Fruit fly (Drosophila melanogaster): Measurements from ENCODE around the gene Trim9.

The Trim9 gene

DNA sequence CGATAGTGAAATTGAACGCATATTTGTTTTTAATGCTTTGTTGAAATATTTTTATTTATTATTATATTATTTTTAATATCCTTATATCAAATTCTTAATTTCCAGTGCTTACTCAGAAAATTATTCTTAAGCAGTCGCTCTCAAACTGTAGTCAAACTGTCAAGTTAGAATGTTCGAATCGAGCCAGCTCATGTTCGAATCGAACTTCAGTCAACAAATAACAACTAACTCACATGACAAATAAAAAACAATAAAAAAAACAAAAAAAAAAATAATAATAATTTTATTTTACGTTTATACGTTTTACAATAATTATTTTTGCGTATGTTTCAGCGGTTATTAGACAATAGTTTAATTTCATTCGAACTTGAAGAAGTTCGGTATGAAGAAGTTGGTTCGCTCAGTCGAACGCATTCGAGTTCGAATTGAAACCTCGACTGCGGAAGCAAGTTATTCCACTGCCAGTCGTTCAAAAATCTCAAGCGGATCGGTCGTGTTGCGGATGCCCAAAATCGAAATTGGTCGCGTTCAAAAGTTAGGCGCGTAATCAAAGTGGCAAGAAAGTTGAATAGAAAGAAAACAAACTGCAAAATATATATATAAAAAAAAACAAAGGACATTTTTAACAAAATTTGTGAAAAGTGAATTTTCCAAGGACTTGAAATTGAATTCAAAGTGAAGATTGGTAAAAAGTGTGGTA lies at the start of gene Trim9:
Gene Trim9 (plus strand): TSS at position 463 of the 700 bp plus-strand sequence.
- TF ChIP-seq Sin3A (optimal IDR thresholded peaks at IDR 0.05) (no peak), h (optimal IDR thresholded peaks at IDR 0.05) (no peak), psq (optimal IDR thresholded peaks at IDR 0.05) (no peak), insv (optimal IDR thresholded peaks at IDR 0.05) (no peak), Myc (optimal IDR thresholded peaks at IDR 0.05) (no peak), ttk (optimal IDR thresholded peaks at IDR 0.05) (no peak)

dm6 chr2L:10495495-10495894 lies 49.2 kb upstream of the Trim9 start:
- TF ChIP-seq Sin3A (optimal IDR thresholded peaks at IDR 0.05) = no peak
- TF ChIP-seq insv (optimal IDR thresholded peaks at IDR 0.05) = no peak
- no peak for TF ChIP-seq h (optimal IDR thresholded peaks at IDR 0.05)
- no peak for TF ChIP-seq ttk (optimal IDR thresholded peaks at IDR 0.05)
- no peak for TF ChIP-seq Myc (optimal IDR thresholded peaks at IDR 0.05)
- no peak for TF ChIP-seq psq (optimal IDR thresholded peaks at IDR 0.05)

DNA sequence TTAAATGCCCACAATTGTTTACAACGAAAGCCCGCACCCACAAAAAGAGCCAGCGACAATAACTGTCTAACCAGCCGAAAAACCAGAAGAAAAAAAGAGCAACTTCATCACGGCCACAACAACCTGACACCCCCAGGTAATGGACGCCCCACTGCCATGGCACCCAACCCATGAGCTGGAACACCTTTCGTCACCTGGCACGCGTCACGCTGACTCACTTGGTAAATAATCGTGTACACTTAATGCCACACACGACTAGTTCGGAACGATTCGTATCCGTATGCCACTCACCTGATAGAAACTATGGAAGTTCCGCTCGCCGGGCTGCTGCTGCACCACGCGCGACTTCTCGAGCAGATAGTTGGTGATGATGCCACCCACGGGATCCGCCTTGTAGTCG lies 48.3 kb upstream of the Trim9 start:
- no peak for TF ChIP-seq Myc (optimal IDR thresholded peaks at IDR 0.05)
- no peak for TF ChIP-seq ttk (optimal IDR thresholded peaks at IDR 0.05)
- TF ChIP-seq Sin3A (optimal IDR thresholded peaks at IDR 0.05) = no peak

DNA sequence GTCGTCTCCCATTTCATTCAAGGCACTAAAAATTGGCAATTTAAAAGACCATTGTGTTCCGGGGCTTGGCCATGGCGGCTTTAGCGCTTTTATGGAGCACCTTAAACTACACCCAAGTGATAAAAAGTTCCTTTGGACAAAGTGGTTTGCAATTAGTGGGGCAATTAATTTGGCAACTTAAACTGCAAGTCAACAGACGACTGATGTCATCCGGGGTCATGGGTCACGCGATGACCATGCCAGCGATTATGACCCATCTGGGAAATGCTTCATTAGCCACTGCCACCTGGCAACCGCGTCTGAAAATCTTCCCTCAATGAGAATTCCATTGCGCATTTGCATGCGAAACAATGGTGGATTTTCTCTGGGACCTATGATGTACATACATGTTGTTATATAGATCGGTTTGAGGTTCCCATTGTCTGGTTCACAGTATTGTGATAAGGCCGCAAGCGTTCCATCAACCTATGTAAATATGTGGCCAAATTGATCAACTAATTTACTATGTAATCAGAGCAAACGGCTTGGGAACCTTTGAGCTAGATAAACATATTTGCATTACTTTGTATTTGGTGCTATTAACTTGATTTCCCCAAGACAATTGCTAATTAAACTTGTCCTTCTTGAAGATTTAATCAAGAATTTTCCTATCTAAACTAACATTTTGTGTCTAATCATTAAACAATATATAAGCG lies 47.4 kb upstream of the Trim9 start:
- TF ChIP-seq ttk (optimal IDR thresholded peaks at IDR 0.05) (no peak), h (optimal IDR thresholded peaks at IDR 0.05) (no peak), Sin3A (optimal IDR thresholded peaks at IDR 0.05) (no peak), psq (optimal IDR thresholded peaks at IDR 0.05) (no peak), insv (optimal IDR thresholded peaks at IDR 0.05) (no peak)

DNA sequence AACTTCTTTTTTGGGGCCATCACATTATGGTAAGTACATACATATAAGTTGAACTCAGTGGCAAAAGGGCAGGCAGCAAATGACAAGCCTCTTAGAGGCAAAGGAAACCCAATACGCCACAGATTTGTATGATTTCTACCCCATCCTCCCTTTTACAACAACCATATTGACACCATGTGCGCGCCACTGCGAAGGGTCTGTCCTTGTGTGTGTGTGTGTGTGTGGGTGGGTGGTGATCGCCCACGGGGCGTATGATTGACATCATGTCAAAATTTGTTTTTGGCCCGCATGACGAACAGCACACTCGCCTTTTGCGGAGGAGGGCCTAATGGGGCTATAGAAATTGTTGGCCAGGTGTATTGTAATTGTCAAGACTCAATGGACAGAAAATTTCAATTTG lies 45.1 kb upstream of the Trim9 start:
- TF ChIP-seq h (optimal IDR thresholded peaks at IDR 0.05) = no peak
- no peak for TF ChIP-seq Sin3A (optimal IDR thresholded peaks at IDR 0.05)
- TF ChIP-seq psq (optimal IDR thresholded peaks at IDR 0.05) = no peak
- TF ChIP-seq Myc (optimal IDR thresholded peaks at IDR 0.05) = no peak
- TF ChIP-seq ttk (optimal IDR thresholded peaks at IDR 0.05) = no peak
- no peak for TF ChIP-seq insv (optimal IDR thresholded peaks at IDR 0.05)

DNA sequence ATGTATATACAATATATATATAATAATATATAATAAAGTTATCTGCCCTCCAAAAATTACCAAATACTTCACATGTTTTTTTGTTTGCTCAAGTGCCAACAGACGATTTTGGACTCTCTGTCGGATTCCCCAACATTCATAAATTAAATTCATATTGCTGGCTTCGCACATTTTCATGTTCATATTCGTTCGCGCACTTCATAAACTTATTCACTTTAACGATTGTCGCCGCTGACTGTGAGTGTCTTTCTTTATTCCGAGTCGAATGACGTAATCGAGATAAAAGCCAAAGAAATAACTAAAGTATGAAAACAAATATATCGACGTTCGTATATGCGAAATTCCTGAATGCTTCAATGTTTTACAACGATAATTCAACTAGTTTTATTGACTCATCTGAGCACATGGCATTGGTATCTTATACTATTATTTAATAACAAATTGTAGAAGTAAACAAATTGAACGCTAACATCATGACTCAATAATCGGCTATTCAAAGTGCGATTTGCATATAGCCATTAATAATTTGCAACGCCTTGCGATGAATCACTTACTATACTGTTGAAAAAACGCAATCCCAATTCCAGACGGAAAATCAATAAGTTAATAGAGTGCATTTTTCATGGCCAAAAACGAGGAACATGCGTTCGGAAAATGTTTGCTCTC lies 44.2 kb upstream of the Trim9 start:
- no peak for TF ChIP-seq psq (optimal IDR thresholded peaks at IDR 0.05)
- TF ChIP-seq h (optimal IDR thresholded peaks at IDR 0.05) = no peak
- no peak for TF ChIP-seq Sin3A (optimal IDR thresholded peaks at IDR 0.05)
- no peak for TF ChIP-seq ttk (optimal IDR thresholded peaks at IDR 0.05)
- TF ChIP-seq Myc (optimal IDR thresholded peaks at IDR 0.05) = no peak
- no peak for TF ChIP-seq insv (optimal IDR thresholded peaks at IDR 0.05)

dm6 chr2L:10502244-10502643 lies 42.4 kb upstream of the Trim9 start:
- no peak for TF ChIP-seq insv (optimal IDR thresholded peaks at IDR 0.05)
- TF ChIP-seq psq (optimal IDR thresholded peaks at IDR 0.05) = no peak
- TF ChIP-seq Myc (optimal IDR thresholded peaks at IDR 0.05) = no peak
- TF ChIP-seq h (optimal IDR thresholded peaks at IDR 0.05) = no peak
- TF ChIP-seq Sin3A (optimal IDR thresholded peaks at IDR 0.05) = no peak
- TF ChIP-seq ttk (optimal IDR thresholded peaks at IDR 0.05) = no peak

DNA sequence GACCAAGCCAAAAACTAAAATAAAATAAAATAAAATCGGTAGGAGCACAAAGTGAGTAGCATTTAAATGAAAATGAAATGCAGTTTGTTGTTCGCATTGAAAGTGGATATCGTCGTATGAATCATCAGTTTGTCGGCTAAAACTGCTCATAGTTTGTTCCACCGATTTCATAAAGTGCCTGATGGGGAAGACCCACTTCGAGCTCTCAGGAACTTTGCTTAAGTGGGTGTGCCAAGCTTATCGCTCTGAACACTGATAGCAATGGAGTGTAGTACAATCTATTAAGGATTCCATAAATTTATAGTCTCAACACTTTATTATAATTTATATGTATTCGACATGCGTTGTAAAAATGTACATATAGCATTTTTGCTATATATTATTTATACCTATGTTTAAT lies 41.8 kb upstream of the Trim9 start:
- TF ChIP-seq ttk (optimal IDR thresholded peaks at IDR 0.05) (no peak), Sin3A (optimal IDR thresholded peaks at IDR 0.05) (no peak), psq (optimal IDR thresholded peaks at IDR 0.05) (no peak), Myc (optimal IDR thresholded peaks at IDR 0.05) (no peak), insv (optimal IDR thresholded peaks at IDR 0.05) (no peak), h (optimal IDR thresholded peaks at IDR 0.05) (no peak)

DNA sequence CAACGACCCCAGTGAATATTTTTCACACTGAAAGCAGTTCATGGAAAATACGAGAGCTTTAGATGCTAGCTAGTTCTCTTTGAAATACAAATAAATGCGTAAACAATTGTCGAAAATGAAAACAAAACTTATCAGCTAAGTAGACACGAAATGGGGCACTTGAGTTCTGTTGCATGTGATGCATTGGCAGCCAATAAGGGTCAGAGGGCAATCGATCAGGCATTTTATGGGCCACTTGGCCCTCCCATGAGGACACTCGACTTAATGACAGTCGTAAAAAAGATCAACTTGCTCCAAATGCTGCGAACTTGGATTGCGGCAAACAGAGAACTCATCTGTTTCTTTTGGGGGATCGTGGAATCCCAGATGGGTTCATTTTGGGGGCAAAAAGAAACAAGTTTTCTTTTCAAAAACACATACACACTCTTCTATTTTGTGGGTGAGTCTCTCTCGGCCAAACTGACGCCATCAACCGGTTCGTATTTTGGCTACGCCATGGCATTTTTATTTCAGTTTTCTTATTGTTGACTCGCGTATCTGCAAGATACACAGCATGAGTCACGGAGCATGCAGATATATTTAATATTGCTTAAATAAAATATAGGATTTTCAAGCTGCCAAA lies 41.2 kb upstream of the Trim9 start:
- no peak for TF ChIP-seq psq (optimal IDR thresholded peaks at IDR 0.05)
- no peak for TF ChIP-seq insv (optimal IDR thresholded peaks at IDR 0.05)
- TF ChIP-seq ttk (optimal IDR thresholded peaks at IDR 0.05) = no peak
- no peak for TF ChIP-seq Sin3A (optimal IDR thresholded peaks at IDR 0.05)
- no peak for TF ChIP-seq Myc (optimal IDR thresholded peaks at IDR 0.05)
- TF ChIP-seq h (optimal IDR thresholded peaks at IDR 0.05) = no peak

DNA sequence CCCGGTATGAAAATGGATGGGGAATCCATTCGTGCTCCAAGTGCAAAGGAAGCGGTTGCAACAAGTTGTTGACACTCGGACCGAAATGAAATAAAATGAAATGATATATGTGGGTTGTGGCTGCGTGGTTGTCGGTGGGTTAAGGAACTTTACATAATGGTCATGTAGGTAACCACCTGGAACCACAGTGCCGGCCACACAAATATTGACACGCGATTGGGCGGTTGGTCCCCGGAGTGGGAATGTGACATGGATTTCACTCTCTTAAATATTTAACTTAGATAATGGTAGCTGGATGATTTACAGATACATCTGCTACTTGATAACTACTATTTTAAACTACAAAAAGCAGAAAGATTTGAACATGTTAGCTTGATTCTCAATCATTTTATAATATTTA lies 39.8 kb upstream of the Trim9 start:
- TF ChIP-seq h (optimal IDR thresholded peaks at IDR 0.05) (no peak), insv (optimal IDR thresholded peaks at IDR 0.05) (no peak), Sin3A (optimal IDR thresholded peaks at IDR 0.05) (no peak), ttk (optimal IDR thresholded peaks at IDR 0.05) (no peak), Myc (optimal IDR thresholded peaks at IDR 0.05) (no peak), psq (optimal IDR thresholded peaks at IDR 0.05) (no peak)

- TF ChIP-seq Myc (optimal IDR thresholded peaks at IDR 0.05) = no peak
- TF ChIP-seq h (optimal IDR thresholded peaks at IDR 0.05) = no peak
Measured at dm6 chr2L:10505345-10505744, 39.3 kb upstream of the Trim9 start.

DNA sequence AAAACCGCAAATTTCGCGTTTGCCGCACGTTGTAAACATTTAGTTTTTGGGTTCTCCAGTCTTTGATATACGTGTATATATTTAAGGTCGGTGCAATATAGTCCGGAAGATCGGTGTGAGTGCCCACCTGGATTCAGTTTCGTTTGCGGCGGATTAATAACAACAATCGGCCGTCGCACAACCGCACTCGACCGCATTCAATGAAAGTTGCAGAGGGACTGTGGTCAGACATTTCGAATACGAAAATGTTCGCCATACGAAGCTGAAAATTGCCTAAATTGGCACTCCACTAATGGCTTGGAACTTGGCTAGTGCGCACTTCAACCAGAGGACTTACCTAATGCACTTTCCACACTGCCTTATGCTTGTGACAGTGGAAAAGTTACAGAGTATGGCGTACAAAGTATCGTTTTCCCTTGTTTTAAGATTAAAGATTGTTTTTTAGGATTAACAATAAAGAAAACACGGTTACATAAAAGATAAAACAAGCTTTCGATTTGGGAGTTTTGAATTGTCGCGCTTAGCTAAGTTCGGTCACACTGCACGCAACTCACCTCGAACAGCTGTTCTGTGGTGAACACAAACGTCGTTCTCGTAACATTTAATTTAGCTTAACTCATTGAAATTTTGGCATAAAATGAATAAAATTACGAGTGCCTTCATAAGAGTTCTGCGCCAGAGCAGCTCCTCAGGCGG lies 38.0 kb upstream of the Trim9 start, which contains the start of the genes Myo31DF and CG6094:
Gene Myo31DF (minus strand): TSS at position 223 of the 696 bp plus-strand sequence.
Gene CG6094 (plus strand): TSS at position 525 of the 696 bp plus-strand sequence.
- no peak for TF ChIP-seq Myc (optimal IDR thresholded peaks at IDR 0.05)
- TF ChIP-seq ttk (optimal IDR thresholded peaks at IDR 0.05) = no peak
